Worm (Caenorhabditis elegans): Measurements from ENCODE around the gene R08C7.1.

- TF ChIP-seq unc-62 (GFP tag; optimal IDR thresholded peaks at IDR 0.05) (no peak), lin-15B (tag; optimal IDR thresholded peaks at IDR 0.05) (no peak), sea-2 (GFP tag; optimal IDR thresholded peaks at IDR 0.05) (no peak), ztf-4 (tag; optimal IDR thresholded peaks at IDR 0.05) (no peak), nhr-237 (tag; optimal IDR thresholded peaks at IDR 0.05) (no peak), pha-4 (tag; optimal IDR thresholded peaks at IDR 0.05) (no peak)
Measured at ce11 chrIV:4484555-4484954, 32.9 kb downstream of the R08C7.1 start.

All from whole organism, L3 larva.